Worm (Caenorhabditis elegans) whole organism, late embryonic: ENCODE data around the gene F22E5.2.
"Not testable (repeated sequence)": the region's sequence is repeated elsewhere in the genome, so short reads cannot be mapped to it uniquely, and the experiment has no call there.

Source experiments
- C08G9.2 ChIP-seq: sonication (generic microtip); optimal IDR thresholded peaks from 2 replicates; lab custom pipeline; 2016; ENCODE audit warnings: mild to moderate bottlenecking, missing genetic modification characterization, moderate library complexity, missing compliant biosample characterization
- F13H6.1 ChIP-seq: sonication (generic microtip); optimal IDR thresholded peaks from 2 replicates; lab custom pipeline; 2016; ENCODE audit warnings: missing genetic modification characterization, missing compliant biosample characterization
- K02D7.2 ChIP-seq: sonication (generic microtip); optimal IDR thresholded peaks from 2 replicates; lab custom pipeline; 2017; ENCODE audit warnings: mild to moderate bottlenecking, missing genetic modification characterization, missing compliant biosample characterization
- Y22D7AL.16 ChIP-seq: sonication (generic microtip); optimal IDR thresholded peaks from 2 replicates; lab custom pipeline; 2016; ENCODE audit warnings: missing genetic modification characterization, missing compliant biosample characterization
- ama-1 ChIP-seq: fragments of 150-350 bp; optimal IDR thresholded peaks from 2 replicates; lab custom pipeline; 2014
- ceh-18 ChIP-seq: sonication (generic microtip); optimal IDR thresholded peaks from 2 replicates; lab custom pipeline; 2016; ENCODE audit warnings: missing genetic modification characterization, missing compliant biosample characterization
- ceh-19 ChIP-seq: fragments of 200-800 bp; sonication (Bioruptor generic); optimal IDR thresholded peaks from 2 replicates; lab custom pipeline; 2018; ENCODE audit warnings: mild to moderate bottlenecking, missing genetic modification characterization, missing compliant biosample characterization
- ceh-2 ChIP-seq: sonication (generic microtip); optimal IDR thresholded peaks from 2 replicates; lab custom pipeline; 2016; ENCODE audit warnings: missing genotype, missing genetic modification characterization, missing compliant biosample characterization
- ceh-22 ChIP-seq: sonication (generic microtip); optimal IDR thresholded peaks from 2 replicates; lab custom pipeline; 2017; ENCODE audit warnings: missing biosample characterization, missing genetic modification characterization
- ceh-31 ChIP-seq: sonication (generic microtip); optimal IDR thresholded peaks from 2 replicates; lab custom pipeline; 2016; ENCODE audit warnings: missing genetic modification characterization, missing compliant biosample characterization
- ceh-6 ChIP-seq: fragments of 200-800 bp; sonication (Bioruptor generic); optimal IDR thresholded peaks from 2 replicates; lab custom pipeline; 2018; ENCODE audit warnings: mild to moderate bottlenecking, missing genetic modification characterization, missing compliant biosample characterization
- ceh-9 ChIP-seq: sonication (generic microtip); optimal IDR thresholded peaks from 2 replicates; lab custom pipeline; 2016; ENCODE audit warnings: mild to moderate bottlenecking, missing genetic modification characterization, inconsistent platforms, missing compliant biosample characterization
- dmd-4 ChIP-seq: sonication (generic microtip); optimal IDR thresholded peaks from 2 replicates; lab custom pipeline; 2016; ENCODE audit warnings: borderline replicate concordance, missing genetic modification characterization, missing compliant biosample characterization
- elt-2 ChIP-seq: sonication (generic microtip); optimal IDR thresholded peaks from 2 replicates; lab custom pipeline; 2016; ENCODE audit warnings: missing genetic modification reagents, missing genetic modification characterization, missing compliant biosample characterization
- fax-1 ChIP-seq: sonication (generic microtip); optimal IDR thresholded peaks from 2 replicates; lab custom pipeline; 2016; ENCODE audit warnings: missing genotype, missing genetic modification characterization, missing compliant biosample characterization
- fkh-6 ChIP-seq: sonication (generic microtip); optimal IDR thresholded peaks from 2 replicates; lab custom pipeline; 2016; ENCODE audit warnings: missing genetic modification characterization, missing compliant biosample characterization
- hlh-30 ChIP-seq: sonication (generic microtip); optimal IDR thresholded peaks from 2 replicates; lab custom pipeline; 2017; ENCODE audit warnings: antibody characterized with exemption, missing genetic modification characterization, missing compliant biosample characterization; ENCODE audit not compliant: insufficient read depth
- hlh-6 ChIP-seq: sonication (generic microtip); optimal IDR thresholded peaks from 2 replicates; lab custom pipeline; 2016; ENCODE audit warnings: missing genotype, missing genetic modification characterization, missing compliant biosample characterization
- lin-11 ChIP-seq: fragments of 200-800 bp; sonication (Bioruptor generic); optimal IDR thresholded peaks from 2 replicates; lab custom pipeline; 2018; ENCODE audit warnings: mild to moderate bottlenecking, missing genetic modification characterization, missing compliant biosample characterization
- mec-3 ChIP-seq: sonication (generic microtip); optimal IDR thresholded peaks from 2 replicates; lab custom pipeline; 2016; ENCODE audit warnings: borderline replicate concordance, missing genetic modification characterization, missing compliant biosample characterization
- npax-4 ChIP-seq: sonication (generic microtip); optimal IDR thresholded peaks from 2 replicates; lab custom pipeline; 2016; ENCODE audit warnings: missing genetic modification characterization, missing compliant biosample characterization
- odd-2 ChIP-seq: sonication (generic microtip); optimal IDR thresholded peaks from 2 replicates; lab custom pipeline; 2017; ENCODE audit warnings: antibody characterized with exemption, mild to moderate bottlenecking, missing genetic modification characterization, missing compliant biosample characterization
- pag-3 ChIP-seq: sonication (generic microtip); optimal IDR thresholded peaks from 2 replicates; lab custom pipeline; 2016; ENCODE audit warnings: missing compliant biosample characterization, missing genetic modification characterization, borderline replicate concordance
- pqm-1 ChIP-seq: sonication (generic microtip); optimal IDR thresholded peaks from 2 replicates; lab custom pipeline; 2016; ENCODE audit warnings: missing genetic modification characterization, missing compliant biosample characterization
- ref-2 ChIP-seq: sonication (generic microtip); optimal IDR thresholded peaks from 2 replicates; lab custom pipeline; 2016; ENCODE audit warnings: missing genetic modification characterization, missing compliant biosample characterization
- sox-4 ChIP-seq: sonication (generic microtip); optimal IDR thresholded peaks from 2 replicates; lab custom pipeline; 2017; ENCODE audit warnings: mild to moderate bottlenecking, missing genetic modification characterization, inconsistent platforms, missing compliant biosample characterization
- syd-9 ChIP-seq: sonication (generic microtip); optimal IDR thresholded peaks from 2 replicates; lab custom pipeline; 2016; ENCODE audit warnings: mild to moderate bottlenecking, missing genetic modification characterization, moderate library complexity, missing compliant biosample characterization
- tbx-2 ChIP-seq: sonication (generic microtip); optimal IDR thresholded peaks from 2 replicates; lab custom pipeline; 2016; ENCODE audit warnings: missing genetic modification characterization, missing compliant biosample characterization
- ttx-3 ChIP-seq: sonication (generic microtip); optimal IDR thresholded peaks from 2 replicates; lab custom pipeline; 2016; ENCODE audit warnings: missing genetic modification reagents, missing genetic modification characterization, missing compliant biosample characterization
- unc-55 ChIP-seq: sonication (generic microtip); optimal IDR thresholded peaks from 2 replicates; lab custom pipeline; 2017; ENCODE audit warnings: missing biosample characterization, missing genetic modification reagents, missing genetic modification characterization
- unc-86 ChIP-seq: sonication (generic microtip); optimal IDR thresholded peaks from 2 replicates; lab custom pipeline; 2016; ENCODE audit warnings: missing genetic modification characterization, missing compliant biosample characterization
- ztf-16 ChIP-seq: sonication (generic microtip); optimal IDR thresholded peaks from 2 replicates; lab custom pipeline; 2017; ENCODE audit warnings: missing genetic modification characterization, missing compliant biosample characterization

The F22E5.2 gene

ce11 chrII:2672320-2672719 lies 7.1 kb downstream of the F22E5.2 start, which contains the start of gene sri-57:
Gene sri-57 (minus strand): TSS chrII:2672420.
- TF ChIP-seq C08G9.2, ceh-2, K02D7.2 (tag; lab: Kevin White, UChicago): not testable (repeated sequence)

ce11 chrII:2673534-2673933 lies 8.4 kb downstream of the F22E5.2 start, which contains the start of the genes F22E5.20 and F22E5.1:
Gene F22E5.20 (minus strand): TSS chrII:2673634.
Gene F22E5.1 (plus strand): TSS chrII:2673775.
- not testable (repeated sequence) for TF ChIP-seq sox-4 (tag; lab: Kevin White, UChicago); lin-11; unc-86 (tag; lab: Kevin White, UChicago)
- TF ChIP-seq, all 69 proteins: peak for 0; not testable (repeated sequence) for 69

ce11 chrII:2677534-2678168 lies 12.5 kb downstream of the F22E5.2 start, which contains the start of gene F22E5.17:
Gene F22E5.17 (plus strand): TSS chrII:2678041.
- TF ChIP-seq ceh-6 (GFP tag; lab: Kevin White, UChicago) (no peak), elt-2 (tag; lab: Kevin White, UChicago) (peak; percentile 84)

- no peak for TF ChIP-seq elt-2 (tag; lab: Kevin White, UChicago)
- TF ChIP-seq npax-4 (tag; lab: Kevin White, UChicago), result no peak
- no peak for TF ChIP-seq hlh-30
- TF ChIP-seq pqm-1 (tag; lab: Kevin White, UChicago), result no peak
- TF ChIP-seq hlh-6 (tag; lab: Kevin White, UChicago), result no peak
- TF ChIP-seq mec-3, result no peak
- no peak for TF ChIP-seq dmd-4 (tag; lab: Kevin White, UChicago)
- no peak for TF ChIP-seq ama-1 (lab: Kevin White, UChicago)
- TF ChIP-seq Y22D7AL.16 (tag; lab: Kevin White, UChicago), result no peak
- TF ChIP-seq ceh-19 (GFP tag; lab: Kevin White, UChicago), result no peak
- no peak for TF ChIP-seq fkh-6 (tag; lab: Kevin White, UChicago)
- no peak for TF ChIP-seq ceh-9 (tag; lab: Kevin White, UChicago)
- no peak for TF ChIP-seq lin-11
Measured at ce11 chrII:2681118-2681517, 15.9 kb downstream of the F22E5.2 start, which contains the start of gene F34D6.1. Gene F34D6.1 (minus strand): TSS chrII:2681218.

ce11 chrII:2684208-2684607 lies 19.0 kb downstream of the F22E5.2 start, which contains the start of gene ceh-87:
Gene ceh-87 (minus strand): TSS chrII:2684308.
- TF ChIP-seq ceh-18, result no peak
- TF ChIP-seq fkh-6 (tag; lab: Kevin White, UChicago), result no peak
- TF ChIP-seq sox-4 (tag; lab: Kevin White, UChicago), result no peak
- TF ChIP-seq syd-9 (tag; lab: Kevin White, UChicago), result no peak
- TF ChIP-seq fax-1 (tag; lab: Kevin White, UChicago), result no peak
- no peak for TF ChIP-seq ceh-31
- TF ChIP-seq F13H6.1 (tag; lab: Kevin White, UChicago), result no peak
- TF ChIP-seq ceh-6 (GFP tag; lab: Kevin White, UChicago), result no peak

ce11 chrII:2684783-2685182 lies 19.6 kb downstream of the F22E5.2 start:
- TF ChIP-seq unc-55 (GFP tag; lab: Kevin White, UChicago) (no peak), ztf-16 (tag; lab: Kevin White, UChicago) (no peak), Y22D7AL.16 (tag; lab: Kevin White, UChicago) (no peak), K02D7.2 (tag; lab: Kevin White, UChicago) (no peak), pag-3 (no peak), odd-2 (tag; lab: Kevin White, UChicago) (no peak), syd-9 (tag; lab: Kevin White, UChicago) (no peak), fkh-6 (tag; lab: Kevin White, UChicago) (no peak), tbx-2 (tag; lab: Kevin White, UChicago) (no peak), ceh-9 (tag; lab: Kevin White, UChicago) (no peak), ttx-3 (no peak), unc-86 (tag; lab: Kevin White, UChicago) (no peak), ref-2 (tag; lab: Kevin White, UChicago) (no peak), lin-11 (no peak), ceh-22 (no peak), ama-1 (lab: Kevin White, UChicago) (no peak)
- TF ChIP-seq, all 69 proteins: peak for 0
